Worm (Caenorhabditis elegans) whole organism, L3 larva: Measurements from ENCODE around the gene tbc-17.

ENCODE experiments used
- ama-1 ChIP-seq: fragments of 150-350 bp; optimal IDR thresholded peaks from 2 replicates; lab custom pipeline; 2018
- ceh-82 ChIP-seq: fragments of 150-350 bp; optimal IDR thresholded peaks from 2 replicates; lab custom pipeline; 2014; ENCODE audit warnings: missing biosample characterization, missing genetic modification characterization
- ceh-9 ChIP-seq: sonication (generic microtip); optimal IDR thresholded peaks from 2 replicates; lab custom pipeline; 2018; ENCODE audit warnings: missing biosample characterization, missing genetic modification characterization
- egl-27 ChIP-seq: sonication (generic microtip); optimal IDR thresholded peaks from 4 replicates; lab custom pipeline; 2017; ENCODE audit warnings: missing biosample characterization, missing genetic modification reagents, missing genetic modification characterization
- mdl-1 ChIP-seq: fragments of 150-350 bp; optimal IDR thresholded peaks from 2 replicates; lab custom pipeline; 2014; ENCODE audit warnings: missing biosample characterization, missing genetic modification characterization
- nhr-25 ChIP-seq: sonication (generic microtip); optimal IDR thresholded peaks from 2 replicates; lab custom pipeline; 2017; ENCODE audit warnings: missing biosample characterization, missing genetic modification characterization
- pha-4 ChIP-seq: fragments of 150-350 bp; optimal IDR thresholded peaks from 2 replicates; lab custom pipeline; 2014; ENCODE audit warnings: missing biosample characterization, missing genetic modification reagents, missing genetic modification characterization
- snpc-4 ChIP-seq: fragments of 150-350 bp; optimal IDR thresholded peaks from 2 replicates; lab custom pipeline; 2014; ENCODE audit warnings: missing biosample characterization, missing genetic modification characterization
- unc-39 ChIP-seq: sonication (generic microtip); optimal IDR thresholded peaks from 4 replicates; lab custom pipeline; 2017; ENCODE audit warnings: missing biosample characterization, missing genetic modification characterization
- unc-62 ChIP-seq: fragments of 150-350 bp; sonication (generic microtip); optimal IDR thresholded peaks from 4 replicates; lab custom pipeline; 2014; ENCODE audit warnings: missing biosample characterization, missing genetic modification reagents, missing genetic modification characterization
- ztf-4 ChIP-seq: fragments of 150-350 bp; optimal IDR thresholded peaks from 2 replicates; lab custom pipeline; 2014; ENCODE audit warnings: missing biosample characterization, missing genetic modification characterization

DNA sequence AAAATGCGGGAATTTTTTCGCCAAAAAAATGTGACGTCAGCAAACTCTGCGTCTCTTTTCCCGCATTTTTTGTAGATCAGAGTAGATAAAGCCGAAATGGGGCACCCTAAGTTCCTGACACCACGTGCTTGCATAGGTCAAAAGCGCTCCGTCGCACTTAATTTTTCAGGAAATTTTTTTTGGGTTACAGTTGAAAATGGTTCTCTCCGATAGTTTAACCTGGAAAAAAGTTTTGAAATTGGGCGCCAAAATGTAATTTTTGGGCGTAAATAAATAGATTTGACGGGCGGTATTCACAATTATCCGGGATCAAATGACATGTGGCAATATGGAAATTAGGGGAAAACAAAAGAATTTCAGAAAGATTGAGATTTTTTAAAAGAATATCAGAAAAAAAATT, 21.7 kb upstream of the tbc-17 start:
- TF ChIP-seq ztf-4 (tag; lab: Kevin White, UChicago): no peak
- TF ChIP-seq nhr-25: no peak
- TF ChIP-seq unc-39: no peak
- TF ChIP-seq ceh-9 (tag; lab: Kevin White, UChicago): no peak
- no peak for TF ChIP-seq ama-1 (lab: Kevin White, UChicago)
- TF ChIP-seq ceh-82: no peak
- TF ChIP-seq unc-62 (GFP tag; lab: Kevin White, UChicago): no peak
- TF ChIP-seq egl-27 (tag; lab: Kevin White, UChicago): no peak
- no peak for TF ChIP-seq snpc-4 (tag; lab: Kevin White, UChicago)
- TF ChIP-seq mdl-1 (tag; lab: Kevin White, UChicago): no peak
- TF ChIP-seq pha-4 (tag; lab: Kevin White, UChicago): no peak
